Fruit fly (Drosophila melanogaster) whole organism, embryonic: Measurements from ENCODE around the gene CG42660.
A peak's percentile ranks its signal among the peaks of the same experiment; 100 is the strongest.

Source experiments
- BtbVII ChIP-seq: fragments of 200-800 bp; sonication (Bioruptor generic); optimal IDR thresholded peaks from 3 replicates; lab custom pipeline; 2017; ENCODE audit warnings: missing biosample characterization, mild to moderate bottlenecking, missing genetic modification characterization
- CG10321 ChIP-seq: fragments of 200-800 bp; sonication (Bioruptor generic); IDR thresholded peaks from 2 replicates; pipeline ENCODE4 v1.3.6; 2022; ENCODE audit warnings: missing biosample characterization, missing genetic modification characterization
- CG12155 ChIP-seq: fragments of 200-800 bp; sonication (Bioruptor generic); optimal IDR thresholded peaks from 3 replicates; lab custom pipeline; 2016; ENCODE audit warnings: missing biosample characterization, missing genetic modification characterization
- CG12744 ChIP-seq: fragments of 200-800 bp; sonication (Bioruptor generic); optimal IDR thresholded peaks from 2 replicates; lab custom pipeline; 2016; ENCODE audit warnings: missing biosample characterization, missing genetic modification characterization
- CG12769 ChIP-seq: fragments of 200-800 bp; sonication (Bioruptor generic); optimal IDR thresholded peaks from 2 replicates; lab custom pipeline; 2019; ENCODE audit warnings: missing biosample characterization, mild to moderate bottlenecking, missing genetic modification characterization, moderate library complexity
- CG1529 ChIP-seq: fragments of 200-800 bp; sonication (Bioruptor generic); optimal IDR thresholded peaks from 3 replicates; lab custom pipeline; 2018; ENCODE audit warnings: missing biosample characterization, missing genetic modification characterization
- CG15601 ChIP-seq: fragments of 200-800 bp; sonication (Bioruptor generic); optimal IDR thresholded peaks from 3 replicates; lab custom pipeline; 2019; ENCODE audit warnings: missing biosample characterization, mild to moderate bottlenecking, missing genetic modification characterization, moderate library complexity
- CG16863 ChIP-seq: fragments of 200-800 bp; sonication (Bioruptor generic); optimal IDR thresholded peaks from 3 replicates; lab custom pipeline; 2016; ENCODE audit warnings: missing biosample characterization, missing genetic modification characterization
- CG18262 ChIP-seq: fragments of 200-800 bp; optimal IDR thresholded peaks from 3 replicates; lab custom pipeline; 2019; ENCODE audit warnings: missing biosample characterization, mild to moderate bottlenecking, missing genetic modification characterization, moderate library complexity
- CG42726 ChIP-seq: fragments of 200-800 bp; sonication (Bioruptor generic); IDR thresholded peaks from 2 replicates; pipeline ENCODE4 v1.3.6; 2022; ENCODE audit warnings: missing biosample characterization, missing genetic modification characterization; ENCODE audit not compliant: partially characterized antibody
- CG4360 ChIP-seq: fragments of 200-800 bp; sonication (Bioruptor generic); IDR thresholded peaks from 2 replicates; pipeline ENCODE4 v1.3.6; 2022; ENCODE audit warnings: missing biosample characterization, missing genetic modification characterization
- CG43689 ChIP-seq: fragments of 200-800 bp; sonication (Bioruptor generic); IDR thresholded peaks from 2 replicates; pipeline ENCODE4 v1.3.6; 2022; ENCODE audit warnings: missing biosample characterization, missing genetic modification characterization
- CG7786 ChIP-seq: fragments of 200-800 bp; sonication (Bioruptor generic); optimal IDR thresholded peaks from 2 replicates; lab custom pipeline; 2016; ENCODE audit warnings: missing biosample characterization, missing genetic modification characterization
- CG7963 ChIP-seq: fragments of 200-800 bp; sonication (Bioruptor generic); IDR thresholded peaks from 3 replicates; pipeline ENCODE4 v1.3.6; 2022; ENCODE audit warnings: missing biosample characterization, missing genetic modification characterization; ENCODE audit not compliant: partially characterized antibody
- D19A ChIP-seq: fragments of 200-800 bp; optimal IDR thresholded peaks from 3 replicates; lab custom pipeline; 2019; ENCODE audit warnings: missing biosample characterization, mild to moderate bottlenecking, missing genetic modification characterization, moderate library complexity
- Dll ChIP-seq: fragments of 200-800 bp; sonication (Bioruptor generic); IDR thresholded peaks from 4 replicates; pipeline ENCODE4 v1.3.6; 2022; ENCODE audit warnings: missing biosample characterization, missing genetic modification characterization; ENCODE audit not compliant: partially characterized antibody
- E2f1 ChIP-seq: fragments of 200-800 bp; sonication (Bioruptor generic); IDR thresholded peaks from 2 replicates; pipeline ENCODE4 v1.3.6; 2022; ENCODE audit warnings: missing biosample characterization, missing genetic modification characterization
- Ets97D ChIP-seq: fragments of 200-800 bp; sonication (Bioruptor generic); optimal IDR thresholded peaks from 3 replicates; lab custom pipeline; 2016; ENCODE audit warnings: missing biosample characterization, missing genetic modification characterization
- Gug ChIP-seq: fragments of 200-800 bp; sonication (Bioruptor generic); IDR thresholded peaks from 4 replicates; pipeline ENCODE4 v1.3.6; 2022; ENCODE audit warnings: missing biosample characterization, missing genetic modification characterization
- HLH4C ChIP-seq: fragments of 200-800 bp; sonication (Bioruptor generic); IDR thresholded peaks from 3 replicates; pipeline ENCODE4 v1.3.6; 2022; ENCODE audit warnings: missing biosample characterization, missing genetic modification characterization; ENCODE audit not compliant: partially characterized antibody
- Hey ChIP-seq: fragments of 200-800 bp; sonication (Bioruptor generic); optimal IDR thresholded peaks from 3 replicates; lab custom pipeline; 2018; ENCODE audit warnings: missing biosample characterization, mild to moderate bottlenecking, missing genetic modification characterization
- Hr51 ChIP-seq, 2 experiments: fragments of 200-800 bp; sonication (Bioruptor generic); optimal IDR thresholded peaks; 2 replicates in 1 of 2; 3 replicates in 1 of 2; lab custom pipeline; 2016 to 2018; ENCODE audit warnings: missing biosample characterization in 2 of 2, missing genetic modification characterization in 2 of 2, mild to moderate bottlenecking in 1 of 2, moderate library complexity in 1 of 2
- MTF-1 ChIP-seq: fragments of 200-800 bp; sonication (Bioruptor generic); optimal IDR thresholded peaks from 2 replicates; lab custom pipeline; 2018; ENCODE audit warnings: missing biosample characterization, mild to moderate bottlenecking, missing genetic modification characterization, borderline replicate concordance
- Nf-YA ChIP-seq: fragments of 200-800 bp; sonication (Bioruptor generic); IDR thresholded peaks from 2 replicates; pipeline ENCODE4 v1.3.6; 2022; ENCODE audit warnings: missing biosample characterization, missing genetic modification characterization
- Nf-YB ChIP-seq: fragments of 200-800 bp; sonication (Bioruptor generic); optimal IDR thresholded peaks from 3 replicates; lab custom pipeline; 2019; ENCODE audit warnings: missing biosample characterization, mild to moderate bottlenecking, missing genetic modification characterization, moderate library complexity
- Oli ChIP-seq: fragments of 200-800 bp; sonication (Bioruptor generic); optimal IDR thresholded peaks from 2 replicates; lab custom pipeline; 2018; ENCODE audit warnings: missing biosample characterization, mild to moderate bottlenecking, missing genetic modification characterization, moderate library complexity
- Rfx ChIP-seq: fragments of 200-800 bp; sonication (Bioruptor generic); IDR thresholded peaks from 2 replicates; pipeline ENCODE4 v1.3.6; 2022; ENCODE audit warnings: missing biosample characterization, missing genetic modification characterization
- Rx ChIP-seq: fragments of 200-800 bp; sonication (Bioruptor generic); IDR thresholded peaks from 2 replicates; pipeline ENCODE4 v1.3.6; 2022; ENCODE audit warnings: missing biosample characterization, missing genetic modification characterization
- Taf1 ChIP-seq: fragments of 200-800 bp; sonication (Bioruptor generic); IDR thresholded peaks from 2 replicates; pipeline ENCODE4 v1.3.6; 2022; ENCODE audit warnings: missing biosample characterization, missing genetic modification characterization
- cato ChIP-seq: fragments of 200-800 bp; sonication (Bioruptor generic); optimal IDR thresholded peaks from 2 replicates; lab custom pipeline; 2016; ENCODE audit warnings: missing biosample characterization, missing genetic modification characterization, borderline replicate concordance
- exex ChIP-seq: fragments of 200-800 bp; sonication (Bioruptor generic); optimal IDR thresholded peaks from 4 replicates; lab custom pipeline; 2018; ENCODE audit warnings: missing biosample characterization, mild to moderate bottlenecking, missing genetic modification characterization, moderate library complexity
- gce ChIP-seq: fragments of 200-800 bp; sonication (Bioruptor generic); IDR thresholded peaks from 3 replicates; pipeline ENCODE4 v1.3.6; 2022; ENCODE audit warnings: missing biosample characterization, missing genetic modification characterization
- gsb-n ChIP-seq: fragments of 200-800 bp; sonication (Bioruptor generic); optimal IDR thresholded peaks from 3 replicates; lab custom pipeline; 2018; ENCODE audit warnings: missing biosample characterization, mild to moderate bottlenecking, missing genetic modification characterization
- her ChIP-seq: fragments of 200-800 bp; sonication (Bioruptor generic); optimal IDR thresholded peaks from 2 replicates; lab custom pipeline; 2016; ENCODE audit warnings: missing biosample characterization, missing genetic modification characterization
- inv ChIP-seq: fragments of 200-800 bp; sonication (Bioruptor generic); IDR thresholded peaks from 2 replicates; pipeline ENCODE4 v1.3.6; 2022; ENCODE audit warnings: missing biosample characterization, missing genetic modification characterization; ENCODE audit not compliant: partially characterized antibody
- kni ChIP-seq: fragments of 200-800 bp; sonication (Bioruptor generic); optimal IDR thresholded peaks from 3 replicates; lab custom pipeline; 2017; ENCODE audit warnings: mild to moderate bottlenecking, missing biosample characterization, missing genetic modification reagents, missing genetic modification characterization
- luna ChIP-seq: fragments of 200-800 bp; sonication (Bioruptor generic); optimal IDR thresholded peaks from 2 replicates; lab custom pipeline; 2016; ENCODE audit warnings: missing biosample characterization, missing genetic modification characterization
- mam ChIP-seq: fragments of 200-800 bp; sonication (Bioruptor generic); optimal IDR thresholded peaks from 3 replicates; lab custom pipeline; 2016; ENCODE audit warnings: missing biosample characterization, missing genetic modification characterization
- prd ChIP-seq, 3 experiments: fragments of >200 bp in 2 of 3; fragments of 200-800 bp in 1 of 3; sonication (Bioruptor generic) in 1 of 3; optimal IDR thresholded peaks in 2 of 3; IDR thresholded peaks in 1 of 3; 2 replicates in 2 of 3; 3 replicates in 1 of 3; pipeline versions ENCODE4 v1.3.6 to Lab custom; 2017 to 2022; ENCODE audit warnings: missing biosample characterization in 1 of 3, missing genetic modification characterization in 1 of 3
- schlank ChIP-seq: fragments of 200-800 bp; sonication (Bioruptor generic); optimal IDR thresholded peaks from 2 replicates; lab custom pipeline; 2018; ENCODE audit warnings: missing biosample characterization, mild to moderate bottlenecking, missing genetic modification characterization
- sima ChIP-seq: fragments of 200-800 bp; sonication (Bioruptor generic); optimal IDR thresholded peaks from 2 replicates; lab custom pipeline; 2016; ENCODE audit warnings: missing biosample characterization, missing genetic modification characterization
- sna ChIP-seq: fragments of 200-800 bp; sonication (Bioruptor generic); IDR thresholded peaks from 2 replicates; pipeline ENCODE4 v1.3.6; 2022; ENCODE audit warnings: missing biosample characterization, missing genetic modification characterization; ENCODE audit not compliant: partially characterized antibody
- sqz ChIP-seq: fragments of 200-800 bp; sonication (Bioruptor generic); optimal IDR thresholded peaks from 3 replicates; lab custom pipeline; 2018; ENCODE audit warnings: missing biosample characterization, mild to moderate bottlenecking, missing genetic modification characterization
- tin ChIP-seq: fragments of 200-800 bp; sonication (Bioruptor generic); optimal IDR thresholded peaks from 3 replicates; lab custom pipeline; 2016; ENCODE audit warnings: missing biosample characterization, missing genetic modification characterization
- vnd ChIP-seq: fragments of 200-800 bp; sonication (Bioruptor generic); IDR thresholded peaks from 3 replicates; pipeline ENCODE4 v1.3.6; 2022; ENCODE audit warnings: missing biosample characterization, missing genetic modification characterization; ENCODE audit not compliant: partially characterized antibody
- vvl ChIP-seq: fragments of 200-800 bp; sonication (Bioruptor generic); IDR thresholded peaks from 2 replicates; pipeline ENCODE4 v1.3.6; 2022; ENCODE audit warnings: missing biosample characterization, missing genetic modification characterization

Gene CG42660

dm6 chr3L:7434715-7435653, 30.3 kb upstream of the CG42660 start, which contains the start of gene Rac2 (continued):
- TF ChIP-seq Gug (GFP tag; lab: Robert Waterston, UW), result no peak; the same call in 3 of the 4 replicates
- peak; percentile 89 for TF ChIP-seq D19A
- no peak for TF ChIP-seq CG7963 (GFP tag; lab: Robert Waterston, UW)
- peak; percentile 82 for TF ChIP-seq kni (GFP tag; lab: Kevin White, UChicago)
- 0 out of 2 replicates have a peak, but pooled peaks have one; percentile 46 for TF ChIP-seq sna (GFP tag; lab: Robert Waterston, UW)
- peak; percentile 51; the same call in 1 of the 3 replicates for TF ChIP-seq gce (GFP tag; lab: Robert Waterston, UW)
- TF ChIP-seq her (GFP tag; lab: Kevin White, UChicago), result peak; percentile 24
- TF ChIP-seq tin (GFP tag; lab: Kevin White, UChicago), result no peak
- peak; percentile 14; the same call in 1 of the 2 replicates for TF ChIP-seq CG4360 (GFP tag; lab: Robert Waterston, UW)
- no peak for TF ChIP-seq Hr51 (GFP tag; optimal IDR thresholded peaks at IDR 0.05; lab: Kevin White, UChicago)
- peak; percentile 30 for TF ChIP-seq CG12155 (GFP tag; lab: Kevin White, UChicago)
- no peak for TF ChIP-seq MTF-1 (GFP tag; lab: Kevin White, UChicago)
- 0 out of 2 replicates have a peak, but pooled peaks have one; percentile 16 for TF ChIP-seq Rx (GFP tag; lab: Robert Waterston, UW)
- TF ChIP-seq luna (GFP tag; lab: Kevin White, UChicago), result no peak
- TF ChIP-seq E2f1 (GFP tag; lab: Robert Waterston, UW), result no peak
- no peak for TF ChIP-seq sima (GFP tag; lab: Kevin White, UChicago)
- TF ChIP-seq gsb-n (tag; lab: Kevin White, UChicago), result peak; percentile 56
- TF ChIP-seq HLH4C, result 0 out of 3 replicates have a peak, but pooled peaks have one; percentile 37
- peak; percentile 14 for TF ChIP-seq Nf-YB (GFP tag; lab: Kevin White, UChicago)
- peak; percentile 21; the same call in 1 of the 2 replicates for TF ChIP-seq inv (GFP tag; lab: Robert Waterston, UW)
- TF ChIP-seq CG43689, result no peak
- TF ChIP-seq exex (tag; lab: Kevin White, UChicago), result peak; percentile 26
- TF ChIP-seq CG1529, result no peak
- peak; percentile 52 for TF ChIP-seq CG12769
- TF ChIP-seq Ets97D (GFP tag; lab: Kevin White, UChicago), result no peak
- TF ChIP-seq Oli (tag; lab: Kevin White, UChicago), result no peak
- 0 out of 2 replicates have a peak, but pooled peaks have one; percentile 9 for TF ChIP-seq Rfx (GFP tag; lab: Robert Waterston, UW)
- TF ChIP-seq Dll (GFP tag; lab: Robert Waterston, UW), result peak; percentile 51; the same call in 2 of the 4 replicates
- peak; percentile 53 for TF ChIP-seq CG7786 (GFP tag; lab: Kevin White, UChicago)
- TF ChIP-seq Taf1 (GFP tag; lab: Robert Waterston, UW), result no peak
- no peak for TF ChIP-seq prd (optimal IDR thresholded peaks at IDR 0.05; lab: Kevin White, UChicago)
- peak; percentile 33; the same call in 2 of the 3 replicates for TF ChIP-seq prd (GFP tag; IDR thresholded peaks at IDR 0.05; lab: Robert Waterston, UW)
- TF ChIP-seq CG16863, result no peak
- TF ChIP-seq BtbVII (GFP tag; lab: Kevin White, UChicago), result peak; percentile 26
- TF ChIP-seq schlank, result no peak
- TF ChIP-seq sqz (GFP tag; lab: Kevin White, UChicago), result peak; percentile 64
- no peak for TF ChIP-seq mam
- TF ChIP-seq CG15601 (tag; lab: Kevin White, UChicago), result peak; percentile 64
- TF ChIP-seq Hey, result no peak
- 0 out of 2 replicates have a peak, but pooled peaks have one; percentile 31 for TF ChIP-seq Nf-YA
- 0 out of 2 replicates have a peak, but pooled peaks have one; percentile 18 for TF ChIP-seq CG42726
- peak; percentile 11 for TF ChIP-seq CG18262 (tag; lab: Kevin White, UChicago)
- no peak for TF ChIP-seq cato
- TF ChIP-seq CG12744 (GFP tag; lab: Kevin White, UChicago), result no peak
- TF ChIP-seq CG10321 (GFP tag; lab: Robert Waterston, UW), result peak; percentile 96
- no peak for TF ChIP-seq vnd
- TF ChIP-seq vvl (GFP tag; lab: Robert Waterston, UW), result peak; percentile 54; the same call in 1 of the 2 replicates
